Worm (Caenorhabditis elegans) whole organism, midembryonic: ENCODE data around the gene ugt-10.

Experiments used
- T22C8.4 ChIP-seq: fragments of 200-800 bp; sonication (Bioruptor generic); IDR thresholded peaks from 2 replicates; pipeline ENCODE4 v1.3.6; 2022; ENCODE audit warnings: missing genetic modification characterization, missing compliant biosample characterization
- cog-1 ChIP-seq: sonication (generic microtip); optimal IDR thresholded peaks from 2 replicates; lab custom pipeline; 2016; ENCODE audit warnings: missing genetic modification characterization, missing compliant biosample characterization
- flt-1 ChIP-seq: fragments of 200-800 bp; sonication (Bioruptor generic); IDR thresholded peaks from 2 replicates; pipeline ENCODE4 v1.3.6; 2022; ENCODE audit warnings: missing genetic modification characterization, missing compliant biosample characterization
- klf-2 ChIP-seq: fragments of 200-800 bp; sonication (Bioruptor generic); conservative IDR thresholded peaks from 2 replicates; pipeline ENCODE4 v1.3.6; 2022; ENCODE audit warnings: missing genetic modification reagents, missing genetic modification characterization, missing compliant biosample characterization
- med-1 ChIP-seq: sonication (generic microtip); optimal IDR thresholded peaks from 2 replicates; lab custom pipeline; 2017; ENCODE audit warnings: missing genetic modification characterization, mild to moderate bottlenecking, missing compliant biosample characterization, antibody characterized with exemption, missing genetic modification reagents; ENCODE audit not compliant: insufficient read depth
- ref-1 ChIP-seq: fragments of 200-800 bp; sonication (Bioruptor generic); conservative IDR thresholded peaks from 2 replicates; pipeline ENCODE4 v1.3.6; 2022; ENCODE audit warnings: missing genetic modification reagents, missing genetic modification characterization, missing compliant biosample characterization
- tab-1 ChIP-seq: fragments of 200-800 bp; sonication (Bioruptor generic); IDR thresholded peaks from 2 replicates; pipeline ENCODE4 v1.3.6; 2022; ENCODE audit warnings: missing genetic modification characterization, missing compliant biosample characterization
- ztf-23 ChIP-seq: fragments of 200-800 bp; sonication (Bioruptor generic); IDR thresholded peaks from 2 replicates; pipeline ENCODE4 v1.3.6; 2022; ENCODE audit warnings: missing genetic modification reagents, missing genetic modification characterization, missing compliant biosample characterization
- ztf-29 ChIP-seq: fragments of 200-800 bp; sonication (Bioruptor generic); IDR thresholded peaks from 2 replicates; pipeline ENCODE4 v1.3.6; 2022; ENCODE audit warnings: missing genetic modification reagents, missing genetic modification characterization, missing compliant biosample characterization

Gene ugt-10

DNA sequence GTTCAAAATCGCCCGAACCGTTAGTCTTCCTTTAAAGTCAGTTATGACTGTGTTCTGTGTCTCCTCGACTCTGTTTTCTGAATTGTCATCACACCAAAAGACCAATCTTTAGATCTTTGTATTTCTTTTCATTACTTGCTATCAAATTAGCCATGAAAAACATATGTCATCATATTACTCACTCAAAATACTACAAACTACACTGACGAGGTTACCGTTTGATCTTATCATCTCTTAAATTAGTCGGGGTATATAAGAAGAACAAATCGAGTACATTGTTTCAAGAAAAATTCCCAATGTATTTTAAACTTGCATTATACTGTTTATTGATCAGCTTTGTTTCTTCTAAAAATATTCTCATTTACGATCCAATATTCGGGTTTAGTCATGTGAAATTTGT, 8.7 kb upstream of the ugt-10 start, which contains the start of gene ugt-13:
Gene ugt-13, plus strand, starts transcription at position 294 of the 400 bp plus-strand sequence.
- TF ChIP-seq ztf-23 (GFP tag; lab: Robert Waterston, UW) (no peak), flt-1 (no peak), med-1 (GFP tag; lab: Kevin White, UChicago) (no peak), ref-1 (no peak), cog-1 (tag; lab: Kevin White, UChicago) (no peak), klf-2 (GFP tag; lab: Robert Waterston, UW) (no peak), tab-1 (GFP tag; lab: Robert Waterston, UW) (no peak)

DNA sequence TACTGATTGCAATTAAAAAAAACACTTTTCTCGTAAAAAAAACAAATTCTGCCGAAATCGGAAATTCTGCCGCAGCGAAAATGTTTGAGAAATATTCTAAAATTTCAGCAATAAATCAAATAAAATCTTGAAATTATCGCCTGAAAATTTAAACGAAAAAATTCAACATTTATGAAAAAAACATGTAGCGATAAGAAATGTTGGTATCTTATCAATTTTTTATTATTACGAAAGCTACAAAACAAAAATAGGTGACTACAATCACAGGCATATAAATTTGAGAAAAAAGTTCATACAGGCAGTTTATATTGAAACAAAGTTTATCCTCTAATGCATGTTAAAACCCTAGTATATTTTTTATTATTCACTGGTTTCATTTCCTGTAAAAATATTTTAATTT, 6.0 kb upstream of the ugt-10 start, which contains the start of gene ugt-14:
Gene ugt-14, plus strand, starts transcription at position 301 of the 400 bp plus-strand sequence.
- TF ChIP-seq ztf-29 (GFP tag; lab: Robert Waterston, UW): no peak
- no peak for TF ChIP-seq cog-1 (tag; lab: Kevin White, UChicago)
- TF ChIP-seq ref-1: no peak
- no peak for TF ChIP-seq med-1 (GFP tag; lab: Kevin White, UChicago)
- TF ChIP-seq klf-2 (GFP tag; lab: Robert Waterston, UW): no peak
- TF ChIP-seq T22C8.4: no peak
- TF ChIP-seq flt-1: no peak
- TF ChIP-seq tab-1 (GFP tag; lab: Robert Waterston, UW): no peak
- no peak for TF ChIP-seq ztf-23 (GFP tag; lab: Robert Waterston, UW)

DNA sequence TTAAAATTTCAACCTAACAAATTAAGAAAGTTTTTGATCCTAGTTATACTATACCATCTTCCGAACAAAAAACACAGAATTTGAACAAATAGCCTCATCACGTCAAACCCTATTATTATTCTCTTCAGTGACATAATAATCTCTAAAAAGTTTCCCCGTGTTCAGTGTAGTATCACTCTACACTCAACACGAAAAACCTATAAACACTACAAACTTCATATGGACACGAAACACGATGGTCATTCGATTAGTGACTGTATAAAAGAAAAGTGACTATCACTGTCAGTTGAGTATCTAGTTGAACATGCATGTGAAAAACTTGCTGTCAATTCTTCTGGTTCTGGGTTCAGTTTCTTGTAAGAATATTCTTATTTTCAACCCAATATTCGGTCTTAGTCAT, 3.8 kb upstream of the ugt-10 start, which contains the start of gene ugt-8:
Gene ugt-8, plus strand, starts transcription at position 235 of the 400 bp plus-strand sequence.
- TF ChIP-seq T22C8.4 (no peak), ref-1 (no peak), cog-1 (tag; lab: Kevin White, UChicago) (no peak), klf-2 (GFP tag; lab: Robert Waterston, UW) (no peak), ztf-23 (GFP tag; lab: Robert Waterston, UW) (no peak)

DNA sequence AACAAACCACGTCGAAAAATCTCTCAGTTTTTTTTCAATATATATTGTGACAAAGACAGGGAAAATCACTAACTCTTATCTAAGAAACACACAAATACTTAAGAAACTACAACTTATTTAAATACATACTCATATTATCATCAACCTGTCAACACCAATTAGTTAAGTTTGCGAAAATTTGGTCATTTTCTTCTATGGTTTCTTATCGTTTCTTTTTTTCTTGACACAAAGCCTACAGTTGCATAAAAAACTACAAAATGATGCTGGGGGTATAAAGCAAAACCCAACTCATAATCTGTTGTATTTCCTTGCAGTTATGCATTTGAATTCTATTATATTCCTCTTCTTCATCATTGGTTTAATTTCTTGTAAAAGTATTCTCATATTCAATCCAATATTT, 1.2 kb upstream of the ugt-10 start, which contains the start of gene ugt-67:
Gene ugt-67, plus strand, starts transcription at position 301 of the 400 bp plus-strand sequence.
- TF ChIP-seq tab-1 (GFP tag; lab: Robert Waterston, UW): no peak
- TF ChIP-seq T22C8.4: no peak
- TF ChIP-seq klf-2 (GFP tag; lab: Robert Waterston, UW): no peak
- TF ChIP-seq cog-1 (tag; lab: Kevin White, UChicago): no peak
- TF ChIP-seq ztf-23 (GFP tag; lab: Robert Waterston, UW): no peak
- no peak for TF ChIP-seq ztf-29 (GFP tag; lab: Robert Waterston, UW)
- TF ChIP-seq flt-1: no peak
- no peak for TF ChIP-seq ref-1
- no peak for TF ChIP-seq med-1 (GFP tag; lab: Kevin White, UChicago)

DNA sequence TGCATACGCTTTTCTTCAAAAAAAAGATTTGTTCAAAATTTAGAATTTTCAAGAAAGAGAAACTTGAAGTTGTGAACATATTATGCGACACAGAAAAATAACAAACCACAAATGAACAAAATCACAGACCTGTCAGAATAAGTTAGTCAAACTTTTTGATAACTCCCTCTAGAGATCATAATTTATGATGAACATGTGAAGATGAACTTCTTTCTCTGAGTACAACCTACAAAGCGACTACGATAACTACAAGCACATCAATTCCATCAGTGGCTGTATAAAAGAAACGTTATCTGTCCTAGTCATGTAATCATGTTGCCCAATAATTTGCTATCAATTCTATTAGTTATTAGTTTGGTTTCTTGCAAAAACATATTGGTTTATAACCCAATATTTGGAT, 4.2 kb downstream of the ugt-10 start, which contains the start of gene ugt-9:
Gene ugt-9, plus strand, starts transcription at position 305 of the 400 bp plus-strand sequence.
- TF ChIP-seq T22C8.4: no peak
- TF ChIP-seq med-1 (GFP tag; lab: Kevin White, UChicago): no peak
- no peak for TF ChIP-seq ztf-29 (GFP tag; lab: Robert Waterston, UW)
- TF ChIP-seq klf-2 (GFP tag; lab: Robert Waterston, UW): no peak
- TF ChIP-seq tab-1 (GFP tag; lab: Robert Waterston, UW): no peak
- TF ChIP-seq ref-1: no peak
- no peak for TF ChIP-seq flt-1
- no peak for TF ChIP-seq cog-1 (tag; lab: Kevin White, UChicago)
- TF ChIP-seq ztf-23 (GFP tag; lab: Robert Waterston, UW): no peak

DNA sequence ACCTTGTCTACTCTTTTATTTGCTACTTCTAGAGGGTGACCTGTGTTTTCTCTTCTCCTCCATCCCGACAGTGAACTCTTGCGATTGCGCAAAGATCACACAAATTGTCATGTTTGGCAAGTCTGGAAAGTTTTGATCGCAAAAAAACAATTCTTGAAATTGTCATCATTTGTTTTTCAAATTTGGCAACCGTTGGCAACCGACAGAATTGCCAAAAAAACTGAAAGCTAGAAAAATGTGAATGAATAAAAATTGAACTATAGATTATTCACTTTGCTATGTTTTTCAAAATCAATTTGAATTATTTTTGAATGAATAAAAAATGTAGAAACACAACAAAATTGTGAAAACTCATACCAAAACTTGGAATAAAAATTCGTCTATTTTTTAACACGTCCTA, 4.9 kb downstream of the ugt-10 start, which contains the start of gene ugt-11:
Gene ugt-11, minus strand, starts transcription at position 101 of the 400 bp plus-strand sequence.
- no peak for TF ChIP-seq ztf-29 (GFP tag; lab: Robert Waterston, UW)
- TF ChIP-seq ztf-23 (GFP tag; lab: Robert Waterston, UW): no peak
- TF ChIP-seq klf-2 (GFP tag; lab: Robert Waterston, UW): no peak
- TF ChIP-seq cog-1 (tag; lab: Kevin White, UChicago): no peak
- no peak for TF ChIP-seq tab-1 (GFP tag; lab: Robert Waterston, UW)
- TF ChIP-seq med-1 (GFP tag; lab: Kevin White, UChicago): no peak
- TF ChIP-seq flt-1: no peak
- no peak for TF ChIP-seq ref-1
- no peak for TF ChIP-seq T22C8.4

DNA sequence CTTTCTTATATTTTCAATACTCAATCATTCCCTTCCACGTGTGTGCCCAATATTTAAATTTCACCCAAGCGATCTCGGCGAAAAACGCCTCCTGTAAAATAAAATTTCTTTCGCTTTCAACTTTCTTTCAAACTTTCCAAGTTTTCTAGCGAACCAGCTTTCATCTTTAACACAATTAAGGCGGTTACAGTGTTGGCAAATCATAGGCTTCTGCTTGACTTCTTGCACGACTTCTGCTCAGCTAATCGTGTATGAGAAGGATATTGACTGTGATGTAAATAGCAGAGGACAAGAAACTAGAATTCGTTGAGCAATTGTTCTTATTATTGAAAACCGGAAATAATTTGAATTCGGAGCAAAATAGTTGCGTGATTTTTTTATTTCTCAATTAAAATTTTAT, 8.6 kb downstream of the ugt-10 start:
- TF ChIP-seq ztf-29 (GFP tag; lab: Robert Waterston, UW) (no peak), klf-2 (GFP tag; lab: Robert Waterston, UW) (no peak), ref-1 (no peak), T22C8.4 (no peak)

DNA sequence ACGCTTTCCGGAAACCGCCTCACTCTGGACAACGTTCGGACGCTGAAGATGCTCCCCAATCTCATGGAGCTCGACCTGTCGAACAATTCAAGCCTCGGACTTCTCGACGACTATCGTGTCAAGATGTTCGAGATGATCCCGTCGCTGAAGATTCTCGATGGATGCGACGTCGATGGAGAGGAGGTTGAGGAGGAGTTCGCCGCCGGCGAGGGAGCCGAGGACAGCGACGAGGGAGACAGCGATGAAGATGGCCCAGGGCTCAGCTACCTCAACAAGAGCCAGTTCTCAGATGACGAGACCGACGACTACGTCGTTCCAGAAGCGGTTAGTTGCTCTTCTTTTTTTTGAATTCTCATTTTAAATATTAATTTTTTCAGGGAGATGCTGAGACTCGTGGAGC, 9.1 kb downstream of the ugt-10 start:
- 0 out of 2 replicates have a peak, but pooled peaks have one; percentile 39 for TF ChIP-seq tab-1 (GFP tag; lab: Robert Waterston, UW)
- TF ChIP-seq ztf-29 (GFP tag; lab: Robert Waterston, UW): no peak
- TF ChIP-seq ztf-23 (GFP tag; lab: Robert Waterston, UW): no peak
- no peak for TF ChIP-seq T22C8.4

DNA sequence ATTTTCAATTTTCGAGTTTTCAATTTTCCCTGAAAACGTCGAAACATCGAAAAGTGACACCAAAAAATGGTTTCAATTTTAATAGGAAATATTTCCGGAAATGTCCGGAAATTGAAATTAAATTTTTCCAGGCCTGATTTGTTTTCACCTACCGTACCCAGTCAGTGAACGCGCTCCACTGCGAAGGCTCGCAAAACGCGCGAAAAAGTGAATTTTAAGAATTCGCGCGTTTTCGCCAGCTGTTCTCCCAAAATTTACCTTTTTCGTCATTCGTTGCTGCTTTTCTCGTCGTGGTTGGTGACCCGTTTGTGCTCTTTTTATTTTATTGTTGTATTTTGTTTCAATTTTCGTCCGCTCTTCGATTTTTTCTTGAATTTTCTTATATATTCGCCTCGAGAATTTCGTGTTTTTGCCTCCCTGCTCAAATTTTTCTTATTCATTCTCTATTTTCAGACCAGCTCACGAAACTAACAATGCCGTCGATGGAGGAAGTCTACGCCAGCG, 9.9 kb downstream of the ugt-10 start, which contains the start of gene T19H12.2:
Gene T19H12.2, plus strand, starts transcription at position 454 of the 504 bp plus-strand sequence.
- TF ChIP-seq cog-1 (tag; lab: Kevin White, UChicago): no peak

DNA sequence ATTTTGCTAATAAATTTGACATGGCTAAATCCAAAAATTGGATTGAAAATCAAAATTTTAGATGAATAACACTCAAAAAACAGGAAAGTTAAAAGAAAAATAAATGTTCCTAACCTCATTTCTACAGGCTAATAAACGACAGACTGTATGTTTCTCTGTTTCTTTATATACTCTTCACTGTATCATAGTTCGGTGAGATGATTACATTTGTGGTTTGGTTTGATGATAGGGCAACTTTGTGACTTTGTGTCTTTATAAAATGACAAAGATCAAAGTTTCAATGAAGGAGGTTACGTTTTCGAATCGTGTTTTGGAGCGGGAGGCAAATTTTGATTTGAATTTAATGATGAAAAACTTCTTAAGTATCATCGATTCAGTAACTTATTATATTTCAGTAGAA, 10.4 kb downstream of the ugt-10 start, which contains the start of gene ugt-12:
Gene ugt-12, minus strand, starts transcription at position 153 of the 400 bp plus-strand sequence.
- TF ChIP-seq ztf-29 (GFP tag; lab: Robert Waterston, UW): no peak
- TF ChIP-seq klf-2 (GFP tag; lab: Robert Waterston, UW): no peak
- no peak for TF ChIP-seq T22C8.4
- no peak for TF ChIP-seq cog-1 (tag; lab: Kevin White, UChicago)
- no peak for TF ChIP-seq med-1 (GFP tag; lab: Kevin White, UChicago)
- TF ChIP-seq ztf-23 (GFP tag; lab: Robert Waterston, UW): no peak
- no peak for TF ChIP-seq tab-1 (GFP tag; lab: Robert Waterston, UW)
- no peak for TF ChIP-seq ref-1
- no peak for TF ChIP-seq flt-1
